Worm (Caenorhabditis elegans) whole organism, young adult: ENCODE results near the gene K08E4.8.

Experiments used
- ama-1 ChIP-seq, 3 experiments: fragments of 150-350 bp in 1 of 3; sonication (generic microtip) in 2 of 3; optimal IDR thresholded peaks; 2 replicates each; lab custom pipeline; 2014 to 2018; ENCODE audit warnings: missing biosample characterization in 2 of 3, missing genetic modification characterization in 2 of 3, missing genetic modification reagents in 2 of 3
- ceh-100 ChIP-seq: fragments of 200-800 bp; sonication (Bioruptor generic); IDR thresholded peaks from 2 replicates; pipeline ENCODE4 v1.3.6; 2022; ENCODE audit warnings: missing genetic modification reagents, missing genetic modification characterization, missing compliant biosample characterization
- ceh-40 ChIP-seq: fragments of 200-800 bp; sonication (Bioruptor generic); IDR thresholded peaks from 2 replicates; pipeline ENCODE4 v1.3.6; 2022; ENCODE audit warnings: missing genetic modification characterization, missing compliant biosample characterization
- hlh-12 ChIP-seq: sonication (generic microtip); optimal IDR thresholded peaks from 2 replicates; lab custom pipeline; 2016; ENCODE audit warnings: missing genetic modification characterization, missing compliant biosample characterization
- hlh-26 ChIP-seq: fragments of 200-800 bp; sonication (Bioruptor generic); conservative IDR thresholded peaks from 2 replicates; pipeline ENCODE4 v1.3.6; 2022; ENCODE audit warnings: missing genetic modification reagents, missing genetic modification characterization, missing compliant biosample characterization
- xnd-1 ChIP-seq: sonication (generic microtip); optimal IDR thresholded peaks from 2 replicates; lab custom pipeline; 2016; ENCODE audit warnings: missing genotype, missing genetic modification reagents, missing genetic modification characterization, missing compliant biosample characterization

DNA sequence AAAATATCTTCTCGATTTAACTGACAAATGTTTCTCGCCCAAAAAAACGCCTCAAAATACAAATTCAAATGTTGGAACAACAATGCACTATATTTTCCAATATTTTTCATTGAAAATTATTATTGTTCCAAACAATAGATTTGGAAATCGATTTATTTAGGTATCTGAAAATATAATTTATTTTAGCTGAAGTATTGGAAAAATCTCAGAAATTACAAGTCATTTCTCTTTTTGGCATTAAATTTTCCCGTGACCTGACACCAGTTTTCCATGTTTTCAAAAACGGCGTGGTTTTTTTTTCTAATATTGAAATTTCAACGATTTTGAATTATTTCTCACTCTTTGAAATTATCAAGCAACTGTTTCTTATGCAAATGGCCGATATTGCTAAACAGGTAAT is 48.0 kb downstream of the K08E4.8 start, which contains the start of gene spe-17:
- TF ChIP-seq hlh-26 (GFP tag; lab: Robert Waterston, UW) (no peak), xnd-1 (tag; lab: Kevin White, UChicago) (no peak), ceh-100 (GFP tag; lab: Robert Waterston, UW) (no peak), hlh-12 (tag; lab: Kevin White, UChicago) (no peak), ceh-40 (GFP tag; lab: Robert Waterston, UW) (no peak), ama-1 (optimal IDR thresholded peaks at IDR 0.05; lab: Kevin White, UChicago) (no peak), ama-1 (GFP tag; optimal IDR thresholded peaks at IDR 0.05; lab: Kevin White, UChicago) (no peak)
